Fruit fly (Drosophila melanogaster) whole organism, embryonic: ENCODE results near the gene Larp7.

Source experiments
- ATbp ChIP-seq: fragments of 200-800 bp; sonication (Bioruptor generic); optimal IDR thresholded peaks from 2 replicates; lab custom pipeline; 2017; ENCODE audit warnings: missing biosample characterization, mild to moderate bottlenecking, missing genetic modification characterization, missing genetic modification reagents
- Aef1 ChIP-seq: fragments of 200-800 bp; sonication (Bioruptor generic); IDR thresholded peaks from 3 replicates; pipeline ENCODE4 v1.3.6; 2022; ENCODE audit warnings: missing biosample characterization, missing genetic modification characterization
- Antp ChIP-seq: fragments of 200-800 bp; sonication (Bioruptor generic); optimal IDR thresholded peaks from 3 replicates; lab custom pipeline; 2016; ENCODE audit warnings: missing biosample characterization, missing genetic modification characterization
- Atf-2 ChIP-seq: fragments of 200-800 bp; sonication (Bioruptor generic); optimal IDR thresholded peaks from 2 replicates; lab custom pipeline; 2016; ENCODE audit warnings: missing biosample characterization, missing genetic modification characterization
- Awh ChIP-seq: fragments of 200-800 bp; sonication (Bioruptor generic); IDR thresholded peaks from 2 replicates; pipeline ENCODE4, ENCODE4 v1.3.6; 2022; ENCODE audit warnings: missing biosample characterization, missing genetic modification characterization
- B-H1 ChIP-seq: fragments of 200-800 bp; sonication (Bioruptor generic); IDR thresholded peaks from 3 replicates; pipeline ENCODE4 v1.3.6; 2022; ENCODE audit warnings: missing biosample characterization, missing genetic modification characterization
- CG1024 ChIP-seq: fragments of 200-800 bp; sonication (Bioruptor generic); IDR thresholded peaks from 2 replicates; pipeline ENCODE4 v1.3.6; 2022; ENCODE audit warnings: missing biosample characterization, missing genetic modification characterization
- CG10267 ChIP-seq: fragments of 200-800 bp; sonication (Bioruptor generic); optimal IDR thresholded peaks from 2 replicates; lab custom pipeline; 2018; ENCODE audit warnings: missing biosample characterization, mild to moderate bottlenecking, missing genetic modification characterization, moderate library complexity
- CG10366 ChIP-seq: fragments of 200-800 bp; sonication (Bioruptor generic); IDR thresholded peaks from 2 replicates; pipeline ENCODE4 v1.3.6; 2022; ENCODE audit warnings: missing biosample characterization, missing genetic modification characterization
- CG10431 ChIP-seq: fragments of 200-800 bp; sonication (Bioruptor generic); optimal IDR thresholded peaks from 3 replicates; lab custom pipeline; 2018; ENCODE audit warnings: missing biosample characterization, mild to moderate bottlenecking, missing genetic modification characterization
- CG10462 ChIP-seq: fragments of 200-800 bp; sonication (Bioruptor generic); optimal IDR thresholded peaks from 2 replicates; lab custom pipeline; 2016; ENCODE audit warnings: missing biosample characterization, missing genetic modification characterization
- CG10543 ChIP-seq: fragments of 200-800 bp; sonication (Bioruptor generic); optimal IDR thresholded peaks from 3 replicates; lab custom pipeline; 2017; ENCODE audit warnings: missing biosample characterization, mild to moderate bottlenecking, missing genetic modification characterization, moderate library complexity
- CG11247 ChIP-seq: fragments of 200-800 bp; sonication (Bioruptor generic); IDR thresholded peaks from 2 replicates; pipeline ENCODE4 v1.3.6; 2022; ENCODE audit warnings: missing biosample characterization, missing genetic modification characterization
- CG11695 ChIP-seq: fragments of 200-800 bp; sonication (Bioruptor generic); IDR thresholded peaks from 3 replicates; pipeline ENCODE4 v1.3.6; 2022; ENCODE audit warnings: missing biosample characterization, missing genetic modification characterization
- CG12391 ChIP-seq: fragments of 200-800 bp; sonication (Bioruptor generic); optimal IDR thresholded peaks from 3 replicates; lab custom pipeline; 2018; ENCODE audit warnings: missing biosample characterization, mild to moderate bottlenecking, missing genetic modification characterization, moderate library complexity
- CG14860 ChIP-seq: fragments of 200-800 bp; sonication (Bioruptor generic); IDR thresholded peaks from 3 replicates; pipeline ENCODE4 v1.3.6; 2022; ENCODE audit warnings: missing biosample characterization, missing genetic modification characterization; ENCODE audit not compliant: partially characterized antibody
- CG15696 ChIP-seq: fragments of 200-800 bp; sonication (Bioruptor generic); optimal IDR thresholded peaks from 2 replicates; lab custom pipeline; 2019; ENCODE audit warnings: missing biosample characterization, mild to moderate bottlenecking, missing genetic modification characterization, moderate library complexity
- CG18476 ChIP-seq: fragments of 200-800 bp; sonication (Bioruptor generic); optimal IDR thresholded peaks from 2 replicates; lab custom pipeline; 2016; ENCODE audit warnings: missing biosample characterization, mild to moderate bottlenecking, missing genetic modification characterization
- CG18764 ChIP-seq: fragments of 200-800 bp; sonication (Bioruptor generic); optimal IDR thresholded peaks from 3 replicates; lab custom pipeline; 2016; ENCODE audit warnings: missing biosample characterization, missing genetic modification characterization
- CG2120 ChIP-seq: fragments of 200-800 bp; sonication (Bioruptor generic); optimal IDR thresholded peaks from 3 replicates; lab custom pipeline; 2016; ENCODE audit warnings: missing biosample characterization, missing genetic modification characterization
- CG2199 ChIP-seq: fragments of 200-800 bp; sonication (Bioruptor generic); IDR thresholded peaks from 3 replicates; pipeline ENCODE4 v1.3.6; 2022; ENCODE audit warnings: missing biosample characterization, missing genetic modification characterization
- CG2202 ChIP-seq: fragments of 200-800 bp; sonication (Bioruptor generic); optimal IDR thresholded peaks from 2 replicates; lab custom pipeline; 2018; ENCODE audit warnings: missing biosample characterization, mild to moderate bottlenecking, missing genetic modification characterization
- CG2875 ChIP-seq: fragments of 200-800 bp; sonication (Bioruptor generic); optimal IDR thresholded peaks from 2 replicates; lab custom pipeline; 2017; ENCODE audit warnings: missing biosample characterization, mild to moderate bottlenecking, missing genetic modification characterization, missing genetic modification reagents
- CG30403 ChIP-seq: fragments of 200-800 bp; sonication (Bioruptor generic); optimal IDR thresholded peaks from 3 replicates; lab custom pipeline; 2016; ENCODE audit warnings: missing biosample characterization, missing genetic modification characterization
- CG31224 ChIP-seq: fragments of 200-800 bp; sonication (Bioruptor generic); IDR thresholded peaks from 2 replicates; pipeline ENCODE4 v1.3.6; 2022; ENCODE audit warnings: missing biosample characterization, missing genetic modification characterization
- CG5245 ChIP-seq: fragments of 200-800 bp; sonication (Bioruptor generic); optimal IDR thresholded peaks from 3 replicates; lab custom pipeline; 2016; ENCODE audit warnings: missing biosample characterization, missing genetic modification characterization
- CG6765 ChIP-seq: fragments of 200-800 bp; sonication (Bioruptor generic); optimal IDR thresholded peaks from 3 replicates; lab custom pipeline; 2017; ENCODE audit warnings: missing biosample characterization, mild to moderate bottlenecking, missing genetic modification characterization
- CG9932 ChIP-seq: fragments of 200-800 bp; sonication (Bioruptor generic); IDR thresholded peaks from 2 replicates; pipeline ENCODE4 v1.3.6; 2022; ENCODE audit warnings: missing biosample characterization, missing genetic modification characterization
- Dbx ChIP-seq: fragments of 200-800 bp; sonication (Bioruptor generic); IDR thresholded peaks from 3 replicates; pipeline ENCODE4 v1.3.6; 2022; ENCODE audit warnings: missing biosample characterization, missing genetic modification characterization
- Dip3 ChIP-seq: fragments of 200-800 bp; sonication (Bioruptor generic); optimal IDR thresholded peaks from 3 replicates; lab custom pipeline; 2016; ENCODE audit warnings: missing biosample characterization, missing genetic modification characterization
- Dp ChIP-seq: fragments of 200-800 bp; sonication (Bioruptor generic); optimal IDR thresholded peaks from 2 replicates; lab custom pipeline; 2018; ENCODE audit warnings: missing biosample characterization, mild to moderate bottlenecking, missing genetic modification characterization, moderate library complexity
- HLH54F ChIP-seq: fragments of 200-800 bp; sonication (Bioruptor generic); optimal IDR thresholded peaks from 3 replicates; lab custom pipeline; 2016; ENCODE audit warnings: missing biosample characterization, missing genetic modification characterization
- Hr3 ChIP-seq: fragments of 200-800 bp; sonication (Bioruptor generic); optimal IDR thresholded peaks from 3 replicates; lab custom pipeline; 2016; ENCODE audit warnings: missing biosample characterization, missing genetic modification characterization
- MESR4 ChIP-seq: fragments of 200-800 bp; sonication (Bioruptor generic); optimal IDR thresholded peaks from 2 replicates; lab custom pipeline; 2018; ENCODE audit warnings: missing biosample characterization, mild to moderate bottlenecking, missing genetic modification characterization, moderate library complexity
- Myb ChIP-seq: fragments of 200-800 bp; sonication (Bioruptor generic); optimal IDR thresholded peaks from 2 replicates; lab custom pipeline; 2016; ENCODE audit warnings: missing biosample characterization, missing genetic modification characterization
- NC2α ChIP-seq: fragments of 200-800 bp; sonication (Bioruptor generic); optimal IDR thresholded peaks from 2 replicates; lab custom pipeline; 2016; ENCODE audit warnings: missing biosample characterization, missing genetic modification characterization
- Six4 ChIP-seq: fragments of 200-800 bp; sonication (Bioruptor generic); optimal IDR thresholded peaks from 2 replicates; lab custom pipeline; 2016; ENCODE audit warnings: missing biosample characterization, missing genetic modification characterization
- Taf1 ChIP-seq: fragments of 200-800 bp; sonication (Bioruptor generic); IDR thresholded peaks from 2 replicates; pipeline ENCODE4 v1.3.6; 2022; ENCODE audit warnings: missing biosample characterization, missing genetic modification characterization
- Usf ChIP-seq: fragments of 200-800 bp; sonication (Bioruptor generic); optimal IDR thresholded peaks from 2 replicates; lab custom pipeline; 2017; ENCODE audit warnings: missing genotype, missing biosample characterization, missing genetic modification characterization
- crp ChIP-seq, 2 experiments: fragments of 200-800 bp; sonication (Bioruptor generic); optimal IDR thresholded peaks; 2 replicates in 1 of 2; 3 replicates in 1 of 2; lab custom pipeline; 2017; ENCODE audit warnings: missing biosample characterization in 2 of 2, missing genetic modification characterization in 2 of 2, mild to moderate bottlenecking in 1 of 2, moderate library complexity in 1 of 2
- dmrt11E ChIP-seq: fragments of 200-800 bp; sonication (Bioruptor generic); optimal IDR thresholded peaks from 3 replicates; lab custom pipeline; 2018; ENCODE audit warnings: missing biosample characterization, mild to moderate bottlenecking, missing genetic modification characterization, moderate library complexity
- fd3F ChIP-seq: fragments of 200-800 bp; sonication (Bioruptor generic); optimal IDR thresholded peaks from 2 replicates; lab custom pipeline; 2018; ENCODE audit warnings: missing biosample characterization, mild to moderate bottlenecking, missing genetic modification characterization, moderate library complexity
- ftz-f1 ChIP-seq: fragments of 200-800 bp; sonication (Bioruptor generic); optimal IDR thresholded peaks from 2 replicates; lab custom pipeline; 2016; ENCODE audit warnings: missing biosample characterization, missing genetic modification characterization
- lola ChIP-seq, 3 experiments: fragments of >200 bp in 2 of 3; fragments of 200-800 bp in 1 of 3; sonication (Bioruptor generic) in 1 of 3; optimal IDR thresholded peaks; 2 replicates each; lab custom pipeline; 2017 to 2019; ENCODE audit warnings: missing biosample characterization in 3 of 3, missing genetic modification characterization in 3 of 3, mild to moderate bottlenecking in 1 of 3, moderate library complexity in 1 of 3
- nmo ChIP-seq: fragments of 200-800 bp; sonication (Bioruptor generic); optimal IDR thresholded peaks from 2 replicates; lab custom pipeline; 2018; ENCODE audit warnings: missing biosample characterization, mild to moderate bottlenecking, missing genetic modification characterization, moderate library complexity
- peb ChIP-seq: fragments of 200-800 bp; sonication (Bioruptor generic); IDR thresholded peaks from 2 replicates; pipeline ENCODE4 v1.3.6; 2022; ENCODE audit warnings: missing biosample characterization, missing genetic modification characterization
- tna ChIP-seq: fragments of 200-800 bp; sonication (Bioruptor generic); IDR thresholded peaks from 2 replicates; pipeline ENCODE4 v1.3.6; 2022; ENCODE audit warnings: missing biosample characterization, missing genetic modification characterization; ENCODE audit not compliant: partially characterized antibody
- twi ChIP-seq: fragments of 200-800 bp; optimal IDR thresholded peaks from 2 replicates; lab custom pipeline; 2019; ENCODE audit warnings: missing biosample characterization, mild to moderate bottlenecking, missing genetic modification characterization, moderate library complexity
- vvl ChIP-seq: fragments of 200-800 bp; sonication (Bioruptor generic); IDR thresholded peaks from 2 replicates; pipeline ENCODE4 v1.3.6; 2022; ENCODE audit warnings: missing biosample characterization, missing genetic modification characterization
- zen ChIP-seq: fragments of 200-800 bp; sonication (Bioruptor generic); optimal IDR thresholded peaks from 3 replicates; lab custom pipeline; 2018; ENCODE audit warnings: missing biosample characterization, mild to moderate bottlenecking, missing genetic modification characterization, moderate library complexity

The Larp7 gene

dm6 chrX:9243417-9243884 is at the start of gene Larp7, which contains the start of gene mxc (continued):
- TF ChIP-seq crp (GFP tag; optimal IDR thresholded peaks at IDR 0.05; lab: Kevin White, UChicago) (peak in 1 of 2 experiments; percentile 57), CG2199 (no peak), Dp (peak; percentile 68), ATbp (GFP tag; lab: Kevin White, UChicago) (no peak), HLH54F (GFP tag; lab: Kevin White, UChicago) (peak; percentile 79), nmo (peak; percentile 73), CG31224 (GFP tag; lab: Robert Waterston, UW) (0 out of 2 replicates have a peak, but pooled peaks have one; percentile 26), CG30403 (peak; percentile 72), Dbx (GFP tag; lab: Robert Waterston, UW) (peak; percentile 58; the same call in 1 of the 3 replicates), CG18476 (GFP tag; lab: Kevin White, UChicago) (peak; percentile 27), CG18764 (GFP tag; lab: Kevin White, UChicago) (peak; percentile 5), dmrt11E (tag; lab: Kevin White, UChicago) (peak; percentile 39), CG15696 (peak; percentile 54), CG12391 (peak; percentile 65), CG5245 (GFP tag; lab: Kevin White, UChicago) (peak; percentile 8), Atf-2 (GFP tag; lab: Kevin White, UChicago) (peak; percentile 48), CG11695 (GFP tag; lab: Robert Waterston, UW) (no peak), zen (tag; lab: Kevin White, UChicago) (peak; percentile 41), CG11247 (0 out of 2 replicates have a peak, but pooled peaks have one; percentile 20), twi (peak; percentile 69), CG14860 (GFP tag; lab: Robert Waterston, UW) (peak; percentile 80), Antp (GFP tag; lab: Kevin White, UChicago) (peak; percentile 67), tna (peak; percentile 62; the same call in 1 of the 2 replicates), CG2120 (GFP tag; lab: Kevin White, UChicago) (peak; percentile 82), Hr3 (peak; percentile 67), Taf1 (GFP tag; lab: Robert Waterston, UW) (0 out of 2 replicates have a peak, but pooled peaks have one; percentile 28), ftz-f1 (GFP tag; lab: Kevin White, UChicago) (peak; percentile 13), CG10366 (GFP tag; lab: Robert Waterston, UW) (peak; percentile 38; the same call in 1 of the 2 replicates), CG1024 (GFP tag; lab: Robert Waterston, UW) (no peak), vvl (GFP tag; lab: Robert Waterston, UW) (peak; percentile 21; the same call in 1 of the 2 replicates), CG10267 (tag; lab: Kevin White, UChicago) (peak; percentile 80), CG10431 (no peak), B-H1 (no peak), CG10462 (GFP tag; lab: Kevin White, UChicago) (peak; percentile 32), Aef1 (GFP tag; lab: Robert Waterston, UW) (peak; percentile 62), fd3F (GFP tag; lab: Kevin White, UChicago) (peak; percentile 55), CG6765 (GFP tag; lab: Kevin White, UChicago) (no peak), peb (GFP tag; lab: Robert Waterston, UW) (no peak), CG2202 (tag; lab: Kevin White, UChicago) (no peak), Usf (GFP tag; lab: Kevin White, UChicago) (peak; percentile 47), lola (GFP tag; optimal IDR thresholded peaks at IDR 0.05; lab: Kevin White, UChicago) (peak in 1 of 3 experiments; percentile 53), Six4 (GFP tag; lab: Kevin White, UChicago) (peak; percentile 42), CG9932 (GFP tag; lab: Robert Waterston, UW) (peak; percentile 80), MESR4 (GFP tag; lab: Kevin White, UChicago) (no peak), Myb (GFP tag; lab: Kevin White, UChicago) (peak; percentile 76), Awh (GFP tag; lab: Robert Waterston, UW) (no peak), CG2875 (GFP tag; lab: Kevin White, UChicago) (no peak), CG10543 (peak; percentile 54), Dip3 (GFP tag; lab: Kevin White, UChicago) (peak; percentile 68), NC2α (GFP tag; lab: Kevin White, UChicago) (no peak)
